Fruit fly (Drosophila melanogaster) whole organism, embryonic: ENCODE measurements around the gene SdhC.

Experiments
- Atf3 ChIP-seq: fragments of 200-800 bp; sonication (Bioruptor generic); optimal IDR thresholded peaks from 3 replicates; lab custom pipeline; 2016; ENCODE audit warnings: missing biosample characterization, missing genetic modification characterization
- B-H2 ChIP-seq: fragments of 200-800 bp; sonication (Bioruptor generic); optimal IDR thresholded peaks from 2 replicates; lab custom pipeline; 2018; ENCODE audit warnings: missing biosample characterization, mild to moderate bottlenecking, missing genetic modification characterization
- Bgb ChIP-seq: fragments of 200-800 bp; sonication (Bioruptor generic); IDR thresholded peaks from 2 replicates; pipeline ENCODE4 v1.3.6; 2022; ENCODE audit warnings: missing biosample characterization, missing genetic modification characterization; ENCODE audit not compliant: partially characterized antibody
- CG13287 ChIP-seq: fragments of 200-800 bp; sonication (Bioruptor generic); IDR thresholded peaks from 2 replicates; pipeline ENCODE4 v1.3.6; 2022; ENCODE audit warnings: missing biosample characterization, missing genetic modification characterization; ENCODE audit not compliant: partially characterized antibody
- CG18599 ChIP-seq: fragments of 200-800 bp; sonication (Bioruptor generic); optimal IDR thresholded peaks from 3 replicates; lab custom pipeline; 2017; ENCODE audit warnings: missing biosample characterization, missing genetic modification characterization, mild to moderate bottlenecking, moderate library complexity, missing genetic modification reagents
- CG3163 ChIP-seq: fragments of 200-800 bp; sonication (Bioruptor generic); optimal IDR thresholded peaks from 3 replicates; lab custom pipeline; 2016; ENCODE audit warnings: missing biosample characterization, missing genetic modification characterization
- CG32532 ChIP-seq: fragments of 200-800 bp; sonication (Bioruptor generic); IDR thresholded peaks from 2 replicates; pipeline ENCODE4 v1.3.6; 2022; ENCODE audit warnings: missing biosample characterization, missing genetic modification characterization
- CG32772 ChIP-seq: fragments of 200-800 bp; sonication (Bioruptor generic); IDR thresholded peaks from 2 replicates; pipeline ENCODE4 v1.3.6; 2022; ENCODE audit warnings: missing biosample characterization, missing genetic modification characterization
- CG34376 ChIP-seq: fragments of 200-800 bp; sonication (Bioruptor generic); optimal IDR thresholded peaks from 2 replicates; lab custom pipeline; 2018; ENCODE audit warnings: missing biosample characterization, mild to moderate bottlenecking, missing genetic modification characterization
- CG4424 ChIP-seq: fragments of 200-800 bp; sonication (Bioruptor generic); optimal IDR thresholded peaks from 3 replicates; lab custom pipeline; 2016; ENCODE audit warnings: missing biosample characterization, missing genetic modification characterization
- CG8765 ChIP-seq: fragments of 200-800 bp; sonication (Bioruptor generic); IDR thresholded peaks from 2 replicates; pipeline ENCODE4 v1.3.6; 2022; ENCODE audit warnings: missing biosample characterization, missing genetic modification characterization
- Doc3 ChIP-seq: fragments of 200-800 bp; sonication (Bioruptor generic); IDR thresholded peaks from 3 replicates; pipeline ENCODE4 v1.3.6; 2022; ENCODE audit warnings: missing biosample characterization, missing genetic modification characterization; ENCODE audit not compliant: partially characterized antibody
- Ets65A ChIP-seq: fragments of 200-800 bp; sonication (Bioruptor generic); peaks from one replicate; lab custom pipeline; 2016; ENCODE audit warnings: missing biosample characterization, missing genetic modification characterization
- Gug ChIP-seq: fragments of 200-800 bp; sonication (Bioruptor generic); IDR thresholded peaks from 4 replicates; pipeline ENCODE4 v1.3.6; 2022; ENCODE audit warnings: missing biosample characterization, missing genetic modification characterization
- Hr78 ChIP-seq, 2 experiments: fragments of 200-800 bp in 1 of 2; fragments of >200 bp in 1 of 2; sonication (Bioruptor generic) in 1 of 2; optimal IDR thresholded peaks; 2 replicates each; lab custom pipeline; 2017 to 2019; ENCODE audit warnings: missing biosample characterization in 2 of 2, missing genetic modification characterization in 2 of 2, mild to moderate bottlenecking in 1 of 2, moderate library complexity in 1 of 2
- Lim3 ChIP-seq: fragments of 200-800 bp; sonication (Bioruptor generic); IDR thresholded peaks from 2 replicates; pipeline ENCODE4 v1.3.6; 2022; ENCODE audit warnings: missing biosample characterization, missing genetic modification characterization
- Pdp1 ChIP-seq, 2 experiments: fragments of 200-800 bp; sonication (Bioruptor generic); optimal IDR thresholded peaks; 3 replicates each; lab custom pipeline; 2016; ENCODE audit warnings: missing biosample characterization in 2 of 2, missing genetic modification characterization in 2 of 2, mild to moderate bottlenecking in 1 of 2, moderate library complexity in 1 of 2
- Rfx ChIP-seq: fragments of 200-800 bp; sonication (Bioruptor generic); IDR thresholded peaks from 2 replicates; pipeline ENCODE4 v1.3.6; 2022; ENCODE audit warnings: missing biosample characterization, missing genetic modification characterization
- Sin3A ChIP-seq: fragments of >200 bp; optimal IDR thresholded peaks from 2 replicates; lab custom pipeline; 2018
- Trl ChIP-seq, 3 experiments: fragments of >200 bp in 2 of 3; fragments of 200-800 bp in 1 of 3; sonication (Bioruptor generic) in 1 of 3; optimal IDR thresholded peaks; 2 replicates in 1 of 3; 3 replicates in 2 of 3; lab custom pipeline; 2016 to 2017; ENCODE audit warnings: missing biosample characterization in 1 of 3, missing genetic modification characterization in 1 of 3
- Vsx1 ChIP-seq: fragments of 200-800 bp; sonication (Bioruptor generic); optimal IDR thresholded peaks from 2 replicates; lab custom pipeline; 2017; ENCODE audit warnings: missing biosample characterization, mild to moderate bottlenecking, missing genetic modification characterization, missing genetic modification reagents
- Xbp1 ChIP-seq: fragments of 200-800 bp; sonication (Bioruptor generic); optimal IDR thresholded peaks from 3 replicates; lab custom pipeline; 2016; ENCODE audit warnings: missing biosample characterization, mild to moderate bottlenecking, missing genetic modification characterization
- bbx ChIP-seq: fragments of 200-800 bp; sonication (Bioruptor generic); IDR thresholded peaks from 2 replicates; pipeline ENCODE4 v1.3.6; 2022; ENCODE audit warnings: missing biosample characterization, missing genetic modification characterization; ENCODE audit not compliant: partially characterized antibody
- cas ChIP-seq: fragments of 200-800 bp; sonication (Bioruptor generic); IDR thresholded peaks from 2 replicates; pipeline ENCODE4 v1.3.6; 2022; ENCODE audit warnings: missing biosample characterization, missing genetic modification characterization
- chinmo ChIP-seq: fragments of 200-800 bp; sonication (Bioruptor generic); IDR thresholded peaks from 4 replicates; pipeline ENCODE4 v1.3.6; 2022; ENCODE audit warnings: missing biosample characterization, missing genetic modification characterization; ENCODE audit not compliant: partially characterized antibody
- crp ChIP-seq, 2 experiments: fragments of 200-800 bp; sonication (Bioruptor generic); optimal IDR thresholded peaks; 2 replicates in 1 of 2; 3 replicates in 1 of 2; lab custom pipeline; 2017; ENCODE audit warnings: missing biosample characterization in 2 of 2, missing genetic modification characterization in 2 of 2, mild to moderate bottlenecking in 1 of 2, moderate library complexity in 1 of 2
- dan ChIP-seq: fragments of 200-800 bp; sonication (Bioruptor generic); IDR thresholded peaks from 2 replicates; pipeline ENCODE4 v1.3.6; 2022; ENCODE audit warnings: missing biosample characterization, missing genetic modification characterization
- esg ChIP-seq: fragments of 200-800 bp; sonication (Bioruptor generic); conservative IDR thresholded peaks from 2 replicates; pipeline ENCODE4 v1.3.6; 2022; ENCODE audit warnings: missing biosample characterization, missing genetic modification characterization
- eve ChIP-seq, 2 experiments: fragments of >200 bp; optimal IDR thresholded peaks; 2 replicates each; lab custom pipeline; 2017; ENCODE audit warnings: missing biosample characterization in 2 of 2, missing genetic modification characterization in 2 of 2
- exex ChIP-seq: fragments of 200-800 bp; sonication (Bioruptor generic); optimal IDR thresholded peaks from 4 replicates; lab custom pipeline; 2018; ENCODE audit warnings: missing biosample characterization, mild to moderate bottlenecking, missing genetic modification characterization, moderate library complexity
- jumu ChIP-seq: fragments of 200-800 bp; sonication (Bioruptor generic); optimal IDR thresholded peaks from 3 replicates; lab custom pipeline; 2016; ENCODE audit warnings: missing biosample characterization, missing genetic modification characterization
- mirr ChIP-seq: fragments of 200-800 bp; sonication (Bioruptor generic); optimal IDR thresholded peaks from 3 replicates; lab custom pipeline; 2018; ENCODE audit warnings: missing biosample characterization, mild to moderate bottlenecking, missing genetic modification characterization
- sd ChIP-seq: fragments of 200-800 bp; sonication (Bioruptor generic); optimal IDR thresholded peaks from 3 replicates; lab custom pipeline; 2018; ENCODE audit warnings: missing biosample characterization, mild to moderate bottlenecking, missing genetic modification characterization, moderate library complexity
- slp2 ChIP-seq: fragments of 200-800 bp; sonication (Bioruptor generic); optimal IDR thresholded peaks from 2 replicates; lab custom pipeline; 2016; ENCODE audit warnings: missing biosample characterization, missing genetic modification characterization
- sqz ChIP-seq: fragments of 200-800 bp; sonication (Bioruptor generic); optimal IDR thresholded peaks from 3 replicates; lab custom pipeline; 2018; ENCODE audit warnings: missing biosample characterization, mild to moderate bottlenecking, missing genetic modification characterization
- sr ChIP-seq: fragments of 200-800 bp; sonication (Bioruptor generic); IDR thresholded peaks from 3 replicates; pipeline ENCODE4 v1.3.6; 2022; ENCODE audit warnings: missing biosample characterization, missing genetic modification characterization
- stwl ChIP-seq: fragments of 200-800 bp; sonication (Bioruptor generic); optimal IDR thresholded peaks from 3 replicates; lab custom pipeline; 2018; ENCODE audit warnings: missing biosample characterization, mild to moderate bottlenecking, missing genetic modification characterization, moderate library complexity
- tgo ChIP-seq: fragments of 200-800 bp; sonication (Bioruptor generic); IDR thresholded peaks from 3 replicates; pipeline ENCODE4 v1.3.6; 2022; ENCODE audit warnings: missing biosample characterization, missing genetic modification characterization
- unc-4 ChIP-seq: fragments of 200-800 bp; sonication (Bioruptor generic); IDR thresholded peaks from 2 replicates; pipeline ENCODE4 v1.3.6; 2022; ENCODE audit warnings: missing biosample characterization, missing genetic modification characterization; ENCODE audit not compliant: partially characterized antibody
- z ChIP-seq: fragments of 200-800 bp; sonication (Bioruptor generic); IDR thresholded peaks from 3 replicates; pipeline ENCODE4 v1.3.6; 2022; ENCODE audit warnings: missing biosample characterization, missing genetic modification characterization

SdhC gene

DNA sequence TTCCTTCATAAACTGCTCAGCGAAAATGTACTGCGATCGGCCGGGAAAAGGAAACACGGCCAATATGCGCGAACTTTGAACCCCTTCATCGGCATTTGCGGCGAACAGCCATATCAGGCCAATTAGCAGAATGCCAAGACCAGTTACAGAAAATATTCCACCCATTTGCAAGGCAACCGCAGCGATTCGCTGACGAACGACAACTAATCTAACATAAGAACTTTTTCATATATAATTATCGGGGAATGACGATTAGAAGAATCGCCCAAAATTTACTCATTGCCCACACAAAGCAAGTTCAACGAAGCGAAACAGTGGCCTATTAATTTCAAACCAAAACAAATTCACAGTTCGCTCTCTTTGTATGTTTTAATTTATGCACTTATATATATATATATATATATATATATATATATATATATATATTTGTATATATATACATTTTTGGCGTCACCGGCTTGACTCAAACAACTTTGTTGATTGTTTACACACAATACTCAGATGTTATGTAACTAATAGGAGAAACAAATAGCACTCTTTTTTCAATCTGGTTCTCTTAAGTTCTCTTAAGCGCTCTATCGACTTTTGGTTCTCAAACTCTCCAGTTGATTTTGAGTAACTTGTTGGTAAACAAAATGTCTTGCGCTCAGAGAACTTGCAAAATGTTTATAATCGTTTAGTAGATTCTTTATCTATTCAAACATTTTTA, 37.0 kb downstream of the SdhC start, which contains the start of gene Ugt35A1 (continued):
- TF ChIP-seq jumu (GFP tag; lab: Kevin White, UChicago) (no peak), chinmo (GFP tag; lab: Robert Waterston, UW) (0 out of 4 replicates have a peak, but pooled peaks have one; percentile 76), z (peak; percentile 61; the same call in 2 of the 3 replicates), unc-4 (GFP tag; lab: Robert Waterston, UW) (no peak), Doc3 (GFP tag; lab: Robert Waterston, UW) (no peak), Bgb (GFP tag; lab: Robert Waterston, UW) (0 out of 2 replicates have a peak, but pooled peaks have one; percentile 12), mirr (GFP tag; lab: Kevin White, UChicago) (peak; percentile 68), dan (GFP tag; lab: Robert Waterston, UW) (no peak), Rfx (GFP tag; lab: Robert Waterston, UW) (0 out of 2 replicates have a peak, but pooled peaks have one; percentile 7), CG13287 (GFP tag; lab: Robert Waterston, UW) (peak; percentile 23; the same call in 1 of the 2 replicates), bbx (no peak), Trl (optimal IDR thresholded peaks at IDR 0.05; lab: Kevin White, UChicago) (peak; percentile 67 to 75), Trl (GFP tag; optimal IDR thresholded peaks at IDR 0.05; lab: Kevin White, UChicago) (no peak), Vsx1 (GFP tag; lab: Kevin White, UChicago) (peak; percentile 89), Hr78 (GFP tag; optimal IDR thresholded peaks at IDR 0.05; lab: Kevin White, UChicago) (peak in 1 of 2 experiments; percentile 1), CG18599 (GFP tag; lab: Kevin White, UChicago) (peak; percentile 1), CG3163 (GFP tag; lab: Kevin White, UChicago) (peak; percentile 77), Pdp1 (GFP tag; optimal IDR thresholded peaks at IDR 0.05; lab: Kevin White, UChicago) (peak in 1 of 2 experiments; percentile 92), CG32532 (GFP tag; lab: Robert Waterston, UW) (peak; percentile 7; the same call in 1 of the 2 replicates), CG8765 (no peak), sqz (GFP tag; lab: Kevin White, UChicago) (no peak), sd (tag; lab: Kevin White, UChicago) (peak; percentile 66), Gug (GFP tag; lab: Robert Waterston, UW) (no peak)

DNA sequence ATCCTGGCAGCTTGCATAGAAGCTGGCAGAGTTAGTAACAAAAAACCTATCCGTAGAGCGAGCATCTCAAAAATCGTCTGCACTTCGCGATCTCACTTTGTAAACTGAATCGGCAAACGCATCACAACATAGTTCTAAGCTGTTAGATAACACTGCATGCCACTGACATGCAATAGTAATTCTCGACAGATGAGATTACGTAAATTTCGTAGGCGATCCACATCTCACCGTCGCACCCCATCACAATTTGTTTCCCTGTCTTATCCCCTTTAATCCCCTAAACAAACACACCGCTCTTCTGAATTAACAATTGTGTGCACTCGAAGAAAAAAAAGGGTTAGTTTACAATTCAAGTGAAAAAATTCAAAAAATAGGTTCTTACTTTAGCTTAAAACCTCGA, 39.5 kb downstream of the SdhC start, which contains the start of gene Ugt35B1:
TSS of gene Ugt35B1 (minus strand) at position 101 of the 400 bp plus-strand sequence.
- TF ChIP-seq tgo (GFP tag; lab: Robert Waterston, UW): no peak
- TF ChIP-seq Rfx (GFP tag; lab: Robert Waterston, UW): no peak
- TF ChIP-seq, all 482 proteins: peak for 0

DNA sequence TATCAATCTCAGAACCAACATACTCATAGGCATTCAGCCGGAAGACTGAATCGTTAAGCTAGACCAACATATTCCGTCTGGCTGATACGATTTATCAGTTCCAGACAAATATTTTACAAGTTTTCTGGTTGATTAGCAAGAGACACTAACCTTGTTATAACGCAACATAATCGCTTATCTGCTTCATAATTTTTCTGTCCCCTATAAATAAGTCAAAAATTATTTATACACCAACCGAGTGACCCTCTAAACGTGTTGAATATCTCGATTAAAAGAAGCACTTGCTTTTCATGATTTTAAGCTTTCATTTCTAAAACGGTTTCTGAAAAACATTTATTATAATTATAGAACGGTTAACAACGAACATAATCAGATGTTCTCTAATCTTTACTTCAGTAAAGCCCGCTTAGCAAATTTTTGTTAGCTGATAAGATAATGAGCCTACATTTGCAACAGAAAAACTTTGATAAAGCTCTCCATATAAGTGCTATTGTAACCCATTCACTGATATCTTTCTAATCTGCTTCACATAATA, 41.7 kb downstream of the SdhC start, which contains the start of gene Ugt35E2:
TSS of gene Ugt35E2 (minus strand) at position 51 of the 535 bp plus-strand sequence.
- no peak for TF ChIP-seq stwl (tag; lab: Kevin White, UChicago)
- TF ChIP-seq sr: no peak
- TF ChIP-seq crp (GFP tag; optimal IDR thresholded peaks at IDR 0.05; lab: Kevin White, UChicago): no peak
- no peak for TF ChIP-seq Sin3A
- no peak for TF ChIP-seq cas
- TF ChIP-seq exex (tag; lab: Kevin White, UChicago): peak; percentile 91
- no peak for TF ChIP-seq esg (GFP tag; lab: Robert Waterston, UW)
- TF ChIP-seq Ets65A (GFP tag; lab: Kevin White, UChicago): peak; percentile 34
- no peak for TF ChIP-seq CG4424 (GFP tag; lab: Kevin White, UChicago)
- TF ChIP-seq CG32772 (GFP tag; lab: Robert Waterston, UW): no peak
- TF ChIP-seq Lim3 (GFP tag; lab: Robert Waterston, UW): no peak
- no peak for TF ChIP-seq B-H2
- TF ChIP-seq eve (GFP tag; optimal IDR thresholded peaks at IDR 0.05; lab: Kevin White, UChicago): no peak
- no peak for TF ChIP-seq slp2 (GFP tag; lab: Kevin White, UChicago)
- TF ChIP-seq CG34376 (GFP tag; lab: Kevin White, UChicago): peak; percentile 39
- no peak for TF ChIP-seq Atf3
- TF ChIP-seq Xbp1 (GFP tag; lab: Kevin White, UChicago): no peak
